Fruit fly (Drosophila melanogaster): ENCODE data around the gene CG10341.

dm6 chr2L:18714086-18714485 lies 15.6 kb downstream of the CG10341 start:
- TF ChIP-seq Gug (GFP tag; IDR thresholded peaks at IDR 0.05) (no peak), Blimp-1 (GFP tag; optimal IDR thresholded peaks at IDR 0.05) (no peak), Lpt (GFP tag; optimal IDR thresholded peaks at IDR 0.05) (no peak), CG6792 (GFP tag; optimal IDR thresholded peaks at IDR 0.05) (no peak), Hr4 (GFP tag; optimal IDR thresholded peaks at IDR 0.05) (no peak), CG10669 (GFP tag; optimal IDR thresholded peaks at IDR 0.05) (no peak), dsx (GFP tag; optimal IDR thresholded peaks at IDR 0.05; ENCODE audit: poor library complexity, severe bottlenecking) (no peak), CG8632 (GFP tag; optimal IDR thresholded peaks at IDR 0.05) (no peak), CG6808 (GFP tag; optimal IDR thresholded peaks at IDR 0.05) (no peak), CG16779 (tag; optimal IDR thresholded peaks at IDR 0.05) (no peak), CG11294 (GFP tag; IDR thresholded peaks at IDR 0.05) (no peak), ss (GFP tag; optimal IDR thresholded peaks at IDR 0.05) (no peak), CG1621 (tag; optimal IDR thresholded peaks at IDR 0.05) (no peak), Eip93F (GFP tag; optimal IDR thresholded peaks at IDR 0.05) (no peak)

Data from whole organism, prepupa.